Fruit fly (Drosophila melanogaster) whole organism: ENCODE measurements around the gene Polr3F.

ENCODE experiments used
- CG8478 ChIP-seq: fragments of >200 bp; optimal IDR thresholded peaks from 2 replicates; lab custom pipeline; 2018; ENCODE audit warnings: inconsistent platforms
- Dll ChIP-seq: fragments of >200 bp; optimal IDR thresholded peaks from 2 replicates; lab custom pipeline; 2017
- EcR ChIP-seq, 2 experiments: fragments of >200 bp; optimal IDR thresholded peaks; 2 replicates each; lab custom pipeline; 2017; ENCODE audit warnings: missing biosample characterization in 2 of 2, missing genetic modification characterization in 2 of 2, missing genetic modification reagents in 2 of 2
- pan ChIP-seq: fragments of >200 bp; optimal IDR thresholded peaks from 2 replicates; lab custom pipeline; 2017
- psq ChIP-seq: fragments of >200 bp; optimal IDR thresholded peaks from 2 replicates; lab custom pipeline; 2017
- usp ChIP-seq: fragments of >200 bp; optimal IDR thresholded peaks from 2 replicates; lab custom pipeline; 2017; ENCODE audit warnings: missing biosample characterization, missing genetic modification characterization, mixed read lengths

The Polr3F gene

dm6 chr3R:22330512-22331119, 36.6 kb downstream of the Polr3F start, which contains the start of gene CG33721:
Gene CG33721 (plus strand): TSS chr3R:22331069.
- TF ChIP-seq usp (GFP tag; lab: Kevin White, UChicago) = no peak
- no peak for TF ChIP-seq Dll (lab: Kevin White, UChicago)
- no peak for TF ChIP-seq pan (lab: Kevin White, UChicago)
- no peak for TF ChIP-seq EcR (GFP tag; optimal IDR thresholded peaks at IDR 0.05; lab: Kevin White, UChicago)
- TF ChIP-seq psq (lab: Kevin White, UChicago) = no peak
- no peak for TF ChIP-seq CG8478 (lab: Kevin White, UChicago)

dm6 chr3R:22328665-22329350, 38.4 kb downstream of the Polr3F start, which contains the start of gene CG7080:
Gene CG7080 (plus strand): TSS chr3R:22329300.
- TF ChIP-seq CG8478 (lab: Kevin White, UChicago) (no peak), pan (lab: Kevin White, UChicago) (no peak), psq (lab: Kevin White, UChicago) (no peak), usp (GFP tag; lab: Kevin White, UChicago) (no peak), Dll (lab: Kevin White, UChicago) (no peak), EcR (GFP tag; optimal IDR thresholded peaks at IDR 0.05; lab: Kevin White, UChicago) (no peak)

- TF ChIP-seq usp (GFP tag; lab: Kevin White, UChicago) (no peak), pan (lab: Kevin White, UChicago) (no peak), Dll (lab: Kevin White, UChicago) (no peak), CG8478 (lab: Kevin White, UChicago) (no peak), psq (lab: Kevin White, UChicago) (no peak), EcR (GFP tag; optimal IDR thresholded peaks at IDR 0.05; lab: Kevin White, UChicago) (no peak)
These were observed 42.4 kb downstream of the Polr3F start for dm6 chr3R:22324736-22325135.

DNA sequence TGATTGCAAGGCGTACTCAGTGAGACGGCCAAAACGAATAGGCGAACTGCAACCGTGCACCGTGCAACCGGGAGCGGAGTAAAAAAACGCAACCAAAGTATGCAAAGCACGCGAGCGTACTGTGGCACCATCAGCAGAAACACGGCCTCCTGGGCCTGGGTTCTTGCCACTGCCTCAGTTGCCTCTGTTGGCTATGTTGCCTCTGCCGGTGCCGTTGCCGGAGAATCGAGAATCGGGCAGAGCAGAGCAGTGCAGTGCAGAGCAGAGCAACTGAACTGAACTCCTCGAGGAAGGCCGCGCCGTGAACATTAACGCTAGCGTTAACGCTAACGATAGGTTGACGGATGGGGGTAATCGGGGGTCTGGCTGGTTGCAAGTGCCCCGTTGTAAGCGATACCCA, 43.2 kb downstream of the Polr3F start, which contains the start of gene CG34377:
CG34377 (minus strand) TSS at position 101 of the 400 bp plus-strand sequence.
- TF ChIP-seq pan (lab: Kevin White, UChicago) (no peak), CG8478 (lab: Kevin White, UChicago) (no peak), EcR (GFP tag; optimal IDR thresholded peaks at IDR 0.05; lab: Kevin White, UChicago) (no peak)
